Worm (Caenorhabditis elegans) whole organism, L1 larva: ENCODE data around the gene uncp-18.

ENCODE experiments used
- aha-1 ChIP-seq: fragments of 150-350 bp; optimal IDR thresholded peaks from 2 replicates; lab custom pipeline; 2014; ENCODE audit warnings: missing biosample characterization, missing genetic modification characterization
- blmp-1 ChIP-seq: fragments of 150-350 bp; optimal IDR thresholded peaks from 2 replicates; lab custom pipeline; 2014; ENCODE audit warnings: missing biosample characterization, missing genetic modification characterization
- ceh-88 ChIP-seq: fragments of 200-800 bp; sonication (Bioruptor generic); IDR thresholded peaks from 2 replicates; pipeline ENCODE4 v1.3.6; 2022; ENCODE audit warnings: missing genetic modification characterization, missing compliant biosample characterization
- efl-1 ChIP-seq, 4 experiments: fragments of 150-350 bp; optimal IDR thresholded peaks in 3 of 4; peaks in 1 of 4; 1 replicate in 1 of 4; 2 replicates in 3 of 4; lab custom pipeline; 2014; ENCODE audit warnings: missing biosample characterization in 2 of 4, missing genetic modification characterization in 2 of 4, missing genetic modification reagents in 2 of 4
- egl-27 ChIP-seq, 2 experiments: fragments of 150-350 bp in 1 of 2; sonication (generic microtip); optimal IDR thresholded peaks; 3 replicates each; lab custom pipeline; 2017 to 2018; ENCODE audit warnings: missing biosample characterization in 2 of 2, missing genetic modification characterization in 2 of 2, missing genetic modification reagents in 2 of 2
- fos-1 ChIP-seq: fragments of 150-350 bp; optimal IDR thresholded peaks from 2 replicates; lab custom pipeline; 2014; ENCODE audit warnings: missing biosample characterization, missing genetic modification characterization
- hlh-17 ChIP-seq: fragments of 200-800 bp; sonication (Bioruptor generic); optimal IDR thresholded peaks from 2 replicates; lab custom pipeline; 2018; ENCODE audit warnings: missing genetic modification characterization, mild to moderate bottlenecking, missing compliant biosample characterization, moderate library complexity, borderline replicate concordance
- hpl-2 ChIP-seq: fragments of 150-350 bp; optimal IDR thresholded peaks from 2 replicates; lab custom pipeline; 2014; ENCODE audit warnings: missing biosample characterization, missing genetic modification reagents, missing genetic modification characterization
- mep-1 ChIP-seq: fragments of 150-350 bp; optimal IDR thresholded peaks from 2 replicates; lab custom pipeline; 2014; ENCODE audit warnings: missing biosample characterization, missing genetic modification characterization
- nhr-237 ChIP-seq: fragments of 150-350 bp; optimal IDR thresholded peaks from 2 replicates; lab custom pipeline; 2014; ENCODE audit warnings: missing biosample characterization, missing genetic modification characterization
- nhr-71 ChIP-seq: sonication (generic microtip); optimal IDR thresholded peaks from 2 replicates; lab custom pipeline; 2016; ENCODE audit warnings: mild to moderate bottlenecking, missing genetic modification characterization, moderate library complexity, missing compliant biosample characterization
- skn-1 ChIP-seq: fragments of 150-350 bp; optimal IDR thresholded peaks from 2 replicates; lab custom pipeline; 2014; ENCODE audit warnings: missing biosample characterization, missing genetic modification characterization
- xbp-1 ChIP-seq: sonication (generic microtip); optimal IDR thresholded peaks from 2 replicates; lab custom pipeline; 2016; ENCODE audit warnings: missing genetic modification characterization, missing compliant biosample characterization

- TF ChIP-seq egl-27 (tag; optimal IDR thresholded peaks at IDR 0.05; lab: Kevin White, UChicago), result no peak
- TF ChIP-seq blmp-1 (tag; lab: Kevin White, UChicago), result no peak
- TF ChIP-seq xbp-1 (tag; lab: Kevin White, UChicago), result no peak
- TF ChIP-seq fos-1 (tag; lab: Kevin White, UChicago), result no peak
- TF ChIP-seq nhr-71 (tag; lab: Kevin White, UChicago), result no peak
- TF ChIP-seq aha-1 (tag; lab: Kevin White, UChicago), result no peak
- TF ChIP-seq ceh-88 (GFP tag; lab: Robert Waterston, UW), result no peak
- no peak for TF ChIP-seq hlh-17 (GFP tag; lab: Kevin White, UChicago)
- no peak for TF ChIP-seq nhr-237 (tag; lab: Kevin White, UChicago)
- TF ChIP-seq efl-1 (optimal IDR thresholded peaks at IDR 0.05; lab: Kevin White, UChicago), result no peak
- TF ChIP-seq efl-1 (GFP tag; optimal IDR thresholded peaks at IDR 0.05 in 1 of 2; lab: Kevin White, UChicago), result no peak
- TF ChIP-seq skn-1, result no peak
- TF ChIP-seq hpl-2 (GFP tag; lab: Kevin White, UChicago), result no peak
- TF ChIP-seq mep-1 (tag; lab: Kevin White, UChicago), result no peak
Observed at ce11 chrIV:419674-420073, 29.3 kb downstream of the uncp-18 start, which contains the start of gene eri-1.
